Fruit fly (Drosophila melanogaster) whole organism, prepupa: ENCODE data around the gene CG13086.
A peak's percentile ranks its signal among the peaks of the same experiment; 100 is the strongest.

ENCODE experiments used
- CG10669 ChIP-seq: fragments of 200-800 bp; sonication (Bioruptor generic); optimal IDR thresholded peaks from 3 replicates; lab custom pipeline; 2018; ENCODE audit warnings: missing biosample characterization, mild to moderate bottlenecking, missing genetic modification characterization, moderate library complexity
- CG11294 ChIP-seq: fragments of 200-800 bp; sonication (Bioruptor generic); IDR thresholded peaks from 2 replicates; pipeline ENCODE4 v1.3.6; 2022; ENCODE audit warnings: missing biosample characterization, missing genetic modification characterization
- CG11762 ChIP-seq: fragments of 200-800 bp; sonication (Bioruptor generic); optimal IDR thresholded peaks from 3 replicates; lab custom pipeline; 2016; ENCODE audit warnings: missing biosample characterization, missing genetic modification characterization; ENCODE audit not compliant: insufficient read depth
- CG11902 ChIP-seq: fragments of 200-800 bp; sonication (Bioruptor generic); optimal IDR thresholded peaks from 3 replicates; lab custom pipeline; 2016; ENCODE audit warnings: missing biosample characterization, missing genetic modification characterization
- CG1621 ChIP-seq: fragments of 200-800 bp; sonication (Bioruptor generic); optimal IDR thresholded peaks from 3 replicates; lab custom pipeline; 2018; ENCODE audit warnings: missing biosample characterization, mild to moderate bottlenecking, missing genetic modification characterization
- CG16779 ChIP-seq: fragments of 200-800 bp; sonication (Bioruptor generic); optimal IDR thresholded peaks from 3 replicates; lab custom pipeline; 2017; ENCODE audit warnings: missing biosample characterization, mild to moderate bottlenecking, missing genetic modification characterization
- CG31627 ChIP-seq: fragments of 200-800 bp; sonication (Bioruptor generic); optimal IDR thresholded peaks from 3 replicates; lab custom pipeline; 2016; ENCODE audit warnings: missing biosample characterization, missing genetic modification characterization
- CG32006 ChIP-seq: fragments of 200-800 bp; sonication (Bioruptor generic); optimal IDR thresholded peaks from 3 replicates; lab custom pipeline; 2017; ENCODE audit warnings: missing biosample characterization, mild to moderate bottlenecking, missing genetic modification characterization
- CG34406 ChIP-seq: fragments of 200-800 bp; sonication (Bioruptor generic); optimal IDR thresholded peaks from 3 replicates; lab custom pipeline; 2016; ENCODE audit warnings: missing biosample characterization, missing genetic modification characterization
- CG3919 ChIP-seq: fragments of 200-800 bp; sonication (Bioruptor generic); optimal IDR thresholded peaks from 3 replicates; lab custom pipeline; 2016; ENCODE audit warnings: missing biosample characterization, missing genetic modification characterization
- CG4318 ChIP-seq: fragments of 200-800 bp; sonication (Bioruptor generic); optimal IDR thresholded peaks from 3 replicates; lab custom pipeline; 2017; ENCODE audit warnings: missing biosample characterization, mild to moderate bottlenecking, missing genetic modification characterization
- CG6276 ChIP-seq: fragments of 200-800 bp; sonication (Bioruptor generic); optimal IDR thresholded peaks from 2 replicates; lab custom pipeline; 2017; ENCODE audit warnings: missing biosample characterization, mild to moderate bottlenecking, missing genetic modification characterization
- CG7368 ChIP-seq: fragments of 200-800 bp; sonication (Bioruptor generic); optimal IDR thresholded peaks from 3 replicates; lab custom pipeline; 2016; ENCODE audit warnings: missing biosample characterization, missing genetic modification characterization
- CG8119 ChIP-seq: fragments of 200-800 bp; sonication (Bioruptor generic); IDR thresholded peaks from 3 replicates; pipeline ENCODE4 v1.3.6; 2022; ENCODE audit warnings: missing biosample characterization, missing genetic modification characterization
- CG8319 ChIP-seq: fragments of 200-800 bp; sonication (Bioruptor generic); optimal IDR thresholded peaks from 3 replicates; lab custom pipeline; 2016; ENCODE audit warnings: missing biosample characterization, missing genetic modification characterization
- CG8632 ChIP-seq: fragments of 200-800 bp; sonication (Bioruptor generic); optimal IDR thresholded peaks from 3 replicates; lab custom pipeline; 2016; ENCODE audit warnings: missing biosample characterization, missing genetic modification characterization
- Eip75B ChIP-seq: fragments of 200-800 bp; sonication (Bioruptor generic); optimal IDR thresholded peaks from 3 replicates; lab custom pipeline; 2016; ENCODE audit warnings: missing biosample characterization, missing genetic modification characterization
- Eip78C ChIP-seq: fragments of 200-800 bp; sonication (Bioruptor generic); peaks from one replicate; lab custom pipeline; 2016; ENCODE audit warnings: missing biosample characterization, missing genetic modification characterization
- Eip93F ChIP-seq: fragments of 200-800 bp; sonication (Bioruptor generic); optimal IDR thresholded peaks from 2 replicates; lab custom pipeline; 2016; ENCODE audit warnings: missing biosample characterization, mild to moderate bottlenecking, missing genetic modification characterization
- Ets96B ChIP-seq: fragments of 200-800 bp; optimal IDR thresholded peaks from 2 replicates; lab custom pipeline; 2019; ENCODE audit warnings: missing biosample characterization, mild to moderate bottlenecking, missing genetic modification characterization, moderate library complexity
- Gug ChIP-seq: fragments of 200-800 bp; sonication (Bioruptor generic); IDR thresholded peaks from 2 replicates; pipeline ENCODE4 v1.3.6; 2022; ENCODE audit warnings: missing biosample characterization, missing genetic modification characterization
- Hr39 ChIP-seq: fragments of 200-800 bp; sonication (Bioruptor generic); optimal IDR thresholded peaks from 2 replicates; lab custom pipeline; 2016; ENCODE audit warnings: missing biosample characterization, missing genetic modification characterization
- Hr4 ChIP-seq: fragments of 200-800 bp; sonication (Bioruptor generic); optimal IDR thresholded peaks from 3 replicates; lab custom pipeline; 2016; ENCODE audit warnings: missing biosample characterization, missing genetic modification characterization
- Lpt ChIP-seq: fragments of 200-800 bp; sonication (Bioruptor generic); optimal IDR thresholded peaks from 3 replicates; lab custom pipeline; 2016; ENCODE audit warnings: missing biosample characterization, missing genetic modification characterization
- Met ChIP-seq: fragments of 200-800 bp; sonication (Bioruptor generic); optimal IDR thresholded peaks from 3 replicates; lab custom pipeline; 2016; ENCODE audit warnings: missing biosample characterization, missing genetic modification characterization
- OdsH ChIP-seq: fragments of 200-800 bp; sonication (Bioruptor generic); optimal IDR thresholded peaks from 3 replicates; lab custom pipeline; 2016; ENCODE audit warnings: missing biosample characterization, missing genetic modification characterization
- Smox ChIP-seq: fragments of 200-800 bp; sonication (Bioruptor generic); optimal IDR thresholded peaks from 3 replicates; lab custom pipeline; 2016; ENCODE audit warnings: missing biosample characterization, missing genetic modification characterization
- Sox14 ChIP-seq: fragments of 200-800 bp; sonication (Bioruptor generic); optimal IDR thresholded peaks from 3 replicates; lab custom pipeline; 2016; ENCODE audit warnings: missing biosample characterization, missing genetic modification characterization
- achi ChIP-seq: fragments of 200-800 bp; sonication (Bioruptor generic); optimal IDR thresholded peaks from 3 replicates; lab custom pipeline; 2016; ENCODE audit warnings: missing biosample characterization, missing genetic modification characterization
- acj6 ChIP-seq: fragments of 200-800 bp; sonication (Bioruptor generic); optimal IDR thresholded peaks from 3 replicates; lab custom pipeline; 2016; ENCODE audit warnings: missing biosample characterization, missing genetic modification characterization
- dac ChIP-seq: fragments of 200-800 bp; sonication (Bioruptor generic); optimal IDR thresholded peaks from 2 replicates; lab custom pipeline; 2017; ENCODE audit warnings: missing biosample characterization, mild to moderate bottlenecking, missing genetic modification characterization
- dsx ChIP-seq: fragments of 200-800 bp; optimal IDR thresholded peaks from 3 replicates; lab custom pipeline; 2019; ENCODE audit warnings: missing biosample characterization, mild to moderate bottlenecking, missing genetic modification characterization, moderate library complexity; ENCODE audit not compliant: poor library complexity, severe bottlenecking
- eg ChIP-seq: fragments of 200-800 bp; sonication (Bioruptor generic); IDR thresholded peaks from 3 replicates; pipeline ENCODE4 v1.3.6; 2022; ENCODE audit warnings: missing biosample characterization, missing genetic modification characterization
- fd59A ChIP-seq: fragments of 200-800 bp; sonication (Bioruptor generic); optimal IDR thresholded peaks from 2 replicates; lab custom pipeline; 2017; ENCODE audit warnings: missing biosample characterization, mild to moderate bottlenecking, missing genetic modification characterization, missing genetic modification reagents
- lz ChIP-seq: fragments of 200-800 bp; sonication (Bioruptor generic); optimal IDR thresholded peaks from 3 replicates; lab custom pipeline; 2016; ENCODE audit warnings: missing biosample characterization, missing genetic modification characterization
- pdm3 ChIP-seq: fragments of 200-800 bp; sonication (Bioruptor generic); optimal IDR thresholded peaks from 3 replicates; lab custom pipeline; 2016; ENCODE audit warnings: missing biosample characterization, missing genetic modification characterization
- salr ChIP-seq, 2 experiments: fragments of 200-800 bp; sonication (Bioruptor generic); optimal IDR thresholded peaks; 3 replicates each; lab custom pipeline; 2016 to 2018; ENCODE audit warnings: missing biosample characterization in 2 of 2, missing genetic modification characterization in 2 of 2, mild to moderate bottlenecking in 1 of 2
- spab ChIP-seq: fragments of 200-800 bp; sonication (Bioruptor generic); optimal IDR thresholded peaks from 2 replicates; lab custom pipeline; 2017; ENCODE audit warnings: missing biosample characterization, mild to moderate bottlenecking, missing genetic modification characterization, missing genetic modification reagents
- ss ChIP-seq, 2 experiments: fragments of 200-800 bp; sonication (Bioruptor generic); optimal IDR thresholded peaks; 2 replicates in 1 of 2; 3 replicates in 1 of 2; lab custom pipeline; 2017 to 2018; ENCODE audit warnings: mild to moderate bottlenecking in 2 of 2, missing biosample characterization in 2 of 2, missing genetic modification characterization in 2 of 2, moderate library complexity in 1 of 2
- vri ChIP-seq: fragments of 200-800 bp; sonication (Bioruptor generic); optimal IDR thresholded peaks from 3 replicates; lab custom pipeline; 2016; ENCODE audit warnings: missing biosample characterization, mild to moderate bottlenecking, missing genetic modification characterization

CG13086 gene

DNA sequence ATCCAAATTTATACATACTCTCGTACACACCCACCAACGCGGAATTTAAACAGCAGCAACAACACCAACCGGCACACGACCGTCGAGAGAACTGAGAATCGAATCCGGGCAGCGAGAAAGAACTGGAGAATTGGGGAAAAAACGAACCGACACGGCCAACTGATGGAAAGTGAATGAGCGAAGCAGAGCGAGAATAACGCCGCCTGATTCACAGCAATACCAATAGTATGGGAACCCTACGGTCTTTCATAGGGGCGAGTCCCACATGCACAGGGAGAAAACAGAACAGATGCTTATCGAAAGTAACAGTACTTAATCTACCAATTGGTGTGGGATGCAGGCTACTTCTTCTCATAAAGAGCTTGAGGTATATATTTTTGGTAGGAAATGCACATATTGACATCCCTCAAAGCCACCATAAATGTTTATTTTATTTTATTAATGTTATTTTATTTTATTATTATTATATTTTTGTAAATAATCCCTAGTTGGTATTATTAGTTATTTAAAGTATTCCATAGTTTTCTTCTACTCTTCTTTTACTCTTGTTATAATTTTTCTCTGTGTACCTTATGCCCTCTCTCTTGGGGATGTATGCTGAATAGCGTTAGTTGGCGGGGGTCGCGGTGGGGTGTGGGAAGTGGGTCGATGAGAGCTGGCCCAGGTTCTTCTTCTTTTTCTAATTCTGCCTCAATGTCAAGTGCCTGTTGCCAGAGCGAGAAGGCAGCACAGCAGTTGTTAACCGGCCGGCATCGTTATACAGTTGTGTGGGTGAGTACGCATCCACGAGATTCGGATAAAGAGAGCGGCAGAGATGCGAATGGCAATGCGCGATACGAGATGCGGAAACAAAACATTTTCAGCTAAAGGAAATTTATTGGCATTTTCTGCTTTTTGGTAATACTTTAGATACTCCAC lies 34.4 kb downstream of the CG13086 start, which contains the start of gene CG17544 (continued):
- TF ChIP-seq achi (GFP tag; lab: Kevin White, UChicago) = peak; percentile 84
- peak; percentile 50 for TF ChIP-seq CG3919 (GFP tag; lab: Kevin White, UChicago)
- TF ChIP-seq CG32006 (GFP tag; lab: Kevin White, UChicago) = peak; percentile 90
- peak; percentile 82 for TF ChIP-seq Eip78C (GFP tag; lab: Kevin White, UChicago)
- TF ChIP-seq CG4318 (GFP tag; lab: Kevin White, UChicago) = peak; percentile 66
- TF ChIP-seq CG8632 = peak; percentile 83
- TF ChIP-seq spab = peak; percentile 77
- TF ChIP-seq Eip93F = peak; percentile 0
- TF ChIP-seq CG31627 (GFP tag; lab: Kevin White, UChicago) = peak; percentile 56
- peak; percentile 25 for TF ChIP-seq CG8319 (GFP tag; lab: Kevin White, UChicago)
- peak; percentile 52 for TF ChIP-seq Hr39 (GFP tag; lab: Kevin White, UChicago)

DNA sequence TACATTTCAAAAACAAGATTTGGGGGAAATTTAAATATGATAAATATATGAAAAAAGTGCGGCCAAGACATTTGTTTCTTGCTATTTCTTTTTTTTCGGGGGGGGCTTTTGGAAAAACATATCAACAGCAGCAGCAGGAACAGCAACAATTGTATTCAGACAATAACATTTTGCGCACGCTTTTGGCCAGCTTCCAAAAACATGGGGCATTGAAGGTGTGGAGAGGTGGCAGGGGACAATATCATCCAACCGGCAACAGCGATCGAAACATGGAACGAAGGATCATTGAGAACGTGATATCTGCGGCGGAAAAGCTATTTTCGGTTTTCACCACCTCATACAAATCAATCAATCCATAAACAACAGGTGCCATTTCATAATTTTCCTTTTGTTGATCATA lies 37.7 kb downstream of the CG13086 start:
- TF ChIP-seq Ets96B (tag; lab: Kevin White, UChicago) (no peak), CG11762 (no peak), CG16779 (tag; lab: Kevin White, UChicago) (no peak), dac (GFP tag; lab: Kevin White, UChicago) (no peak), ss (GFP tag; optimal IDR thresholded peaks at IDR 0.05; lab: Kevin White, UChicago) (no peak), acj6 (GFP tag; lab: Kevin White, UChicago) (no peak), CG8319 (GFP tag; lab: Kevin White, UChicago) (no peak), OdsH (GFP tag; lab: Kevin White, UChicago) (no peak), Met (GFP tag; lab: Kevin White, UChicago) (no peak), CG11902 (no peak), Gug (GFP tag; lab: Robert Waterston, UW) (no peak), Sox14 (GFP tag; lab: Kevin White, UChicago) (no peak), CG8632 (no peak), eg (GFP tag; lab: Robert Waterston, UW) (no peak), CG4318 (GFP tag; lab: Kevin White, UChicago) (no peak), CG11294 (GFP tag; lab: Robert Waterston, UW) (no peak), CG1621 (no peak), salr (GFP tag; optimal IDR thresholded peaks at IDR 0.05; lab: Kevin White, UChicago) (no peak), spab (no peak)

DNA sequence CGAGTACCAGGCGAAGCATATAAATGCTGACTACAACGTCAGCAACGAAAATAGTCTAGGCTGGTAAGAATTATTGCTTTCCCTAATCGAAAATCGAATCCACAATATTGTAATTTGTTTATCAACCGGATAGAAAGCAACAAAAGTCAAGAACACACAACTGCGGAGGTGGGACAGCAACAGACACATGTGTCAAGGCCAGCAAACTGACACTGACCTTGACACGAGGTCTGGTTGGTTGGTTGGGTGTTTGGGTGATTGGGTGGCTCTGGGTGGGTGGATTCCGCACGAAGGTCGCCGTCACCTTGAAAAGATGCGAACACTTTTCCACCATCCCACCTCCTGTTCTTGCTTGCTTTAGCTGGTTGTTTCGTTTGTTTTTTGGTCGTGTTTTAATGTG lies 38.5 kb downstream of the CG13086 start:
- TF ChIP-seq CG7368 (GFP tag; lab: Kevin White, UChicago) (no peak), Eip75B (GFP tag; lab: Kevin White, UChicago) (no peak), pdm3 (GFP tag; lab: Kevin White, UChicago) (no peak), CG34406 (GFP tag; lab: Kevin White, UChicago) (no peak), Lpt (GFP tag; lab: Kevin White, UChicago) (no peak), CG4318 (GFP tag; lab: Kevin White, UChicago) (no peak), CG6276 (GFP tag; lab: Kevin White, UChicago) (no peak), fd59A (GFP tag; lab: Kevin White, UChicago) (no peak), CG10669 (no peak)

DNA sequence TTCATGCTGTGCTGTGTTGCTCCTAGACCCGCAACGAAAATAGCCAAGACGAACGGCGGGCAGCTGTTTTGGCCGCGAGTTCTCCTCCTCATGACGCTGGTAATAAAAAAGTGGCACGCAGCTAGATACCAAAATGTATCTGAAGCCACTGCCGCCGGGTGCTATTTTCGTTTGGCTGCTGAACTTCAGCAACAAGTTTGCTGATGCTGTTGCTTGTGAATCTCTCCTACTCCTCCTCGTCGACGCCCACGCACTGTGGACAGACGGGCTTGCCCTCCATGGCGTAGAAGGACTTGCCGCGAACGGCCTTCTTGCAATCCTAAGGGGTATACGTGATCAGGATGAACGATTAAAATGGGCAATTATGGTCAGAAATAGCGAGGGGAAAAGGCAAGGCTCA lies 39.2 kb downstream of the CG13086 start:
- TF ChIP-seq Eip93F (no peak), Smox (GFP tag; lab: Kevin White, UChicago) (no peak), Met (GFP tag; lab: Kevin White, UChicago) (no peak), CG8119 (GFP tag; lab: Robert Waterston, UW) (no peak), vri (GFP tag; lab: Kevin White, UChicago) (no peak), Eip75B (GFP tag; lab: Kevin White, UChicago) (no peak), Hr4 (GFP tag; lab: Kevin White, UChicago) (no peak), lz (GFP tag; lab: Kevin White, UChicago) (no peak), CG11762 (no peak), dsx (GFP tag; lab: Kevin White, UChicago) (no peak), salr (GFP tag; optimal IDR thresholded peaks at IDR 0.05; lab: Kevin White, UChicago) (no peak), ss (GFP tag; optimal IDR thresholded peaks at IDR 0.05; lab: Kevin White, UChicago) (no peak)
